Fruit fly (Drosophila melanogaster): ENCODE data around the gene CG34296.

DNA sequence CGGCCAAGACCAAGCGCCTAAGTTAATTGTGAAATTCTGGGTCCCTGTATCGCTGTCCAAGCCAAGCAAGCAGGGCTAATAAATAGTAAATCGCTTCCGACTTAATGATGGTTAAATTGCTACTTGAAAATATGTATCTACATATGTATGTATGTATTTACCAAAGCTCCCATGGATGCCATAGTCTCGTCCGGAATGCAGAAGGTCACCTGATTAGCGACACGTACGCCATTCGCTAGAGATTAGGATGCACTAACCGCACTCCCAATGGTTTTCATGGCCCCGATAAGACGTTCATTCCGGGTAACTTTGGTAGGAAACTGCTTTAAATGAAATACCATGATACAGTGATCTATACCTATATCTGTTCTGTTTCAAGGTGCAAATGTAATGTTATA lies 36.4 kb downstream of the CG34296 start:
- TF ChIP-seq CG14655 (GFP tag; optimal IDR thresholded peaks at IDR 0.05) (no peak), Ets98B (GFP tag; IDR thresholded peaks at IDR 0.05) (no peak), EcR (GFP tag; optimal IDR thresholded peaks at IDR 0.05) (no peak), CG10348 (GFP tag; IDR thresholded peaks at IDR 0.05) (no peak), CG13204 (GFP tag; optimal IDR thresholded peaks at IDR 0.05) (no peak), Pif1B (GFP tag; optimal IDR thresholded peaks at IDR 0.05) (no peak), CG17806 (tag; optimal IDR thresholded peaks at IDR 0.05) (no peak), CG9948 (tag; optimal IDR thresholded peaks at IDR 0.05) (no peak)
